Fruit fly (Drosophila melanogaster): ENCODE data around the gene Ccp84Ac.

- TF ChIP-seq kay (GFP tag; ENCODE audit: borderline replicate concordance) (no peak), toe (GFP tag; optimal IDR thresholded peaks at IDR 0.05) (peak; percentile 60), CG7101 (tag; optimal IDR thresholded peaks at IDR 0.05) (no peak), ovo (GFP tag; optimal IDR thresholded peaks at IDR 0.05) (no peak), CG33017 (tag; optimal IDR thresholded peaks at IDR 0.05) (no peak), CG5204 (GFP tag; optimal IDR thresholded peaks at IDR 0.05) (no peak), pad (GFP tag; optimal IDR thresholded peaks at IDR 0.05) (no peak), CG7045 (GFP tag; optimal IDR thresholded peaks at IDR 0.05) (no peak), CG14711 (tag; optimal IDR thresholded peaks at IDR 0.05) (no peak), tj (GFP tag; optimal IDR thresholded peaks at IDR 0.05) (no peak), bab1 (GFP tag; optimal IDR thresholded peaks at IDR 0.05) (peak; percentile 17), Hr96 (GFP tag; optimal IDR thresholded peaks at IDR 0.05) (peak; percentile 20), Mnt (GFP tag; optimal IDR thresholded peaks at IDR 0.05) (peak; percentile 20)
These were observed 49.3 kb downstream of the Ccp84Ac start, which contains the start of gene Taf1 for dm6 chr3R:6646740-6647139.
